Fruit fly (Drosophila melanogaster) whole organism, embryonic: ENCODE measurements around the gene wam.
A peak's percentile ranks its signal among the peaks of the same experiment; 100 is the strongest.

Experiments
- CG10431 ChIP-seq: fragments of 200-800 bp; sonication (Bioruptor generic); optimal IDR thresholded peaks from 3 replicates; lab custom pipeline; 2018; ENCODE audit warnings: missing biosample characterization, mild to moderate bottlenecking, missing genetic modification characterization
- CG10959 ChIP-seq: fragments of 200-800 bp; sonication (Bioruptor generic); IDR thresholded peaks from 2 replicates; pipeline ENCODE4 v1.3.6; 2022; ENCODE audit warnings: missing biosample characterization, missing genetic modification characterization
- CG12236 ChIP-seq: fragments of 200-800 bp; sonication (Bioruptor generic); optimal IDR thresholded peaks from 2 replicates; lab custom pipeline; 2016; ENCODE audit warnings: missing biosample characterization, missing genetic modification characterization
- CG13287 ChIP-seq: fragments of 200-800 bp; sonication (Bioruptor generic); IDR thresholded peaks from 2 replicates; pipeline ENCODE4 v1.3.6; 2022; ENCODE audit warnings: missing biosample characterization, missing genetic modification characterization; ENCODE audit not compliant: partially characterized antibody
- CG17186 ChIP-seq: fragments of 200-800 bp; sonication (Bioruptor generic); optimal IDR thresholded peaks from 3 replicates; lab custom pipeline; 2017; ENCODE audit warnings: missing biosample characterization, missing genetic modification reagents, missing genetic modification characterization
- CG17359 ChIP-seq: fragments of 200-800 bp; sonication (Bioruptor generic); optimal IDR thresholded peaks from 3 replicates; lab custom pipeline; 2018; ENCODE audit warnings: missing biosample characterization, mild to moderate bottlenecking, missing genetic modification characterization, moderate library complexity
- CG17385 ChIP-seq: fragments of 200-800 bp; sonication (Bioruptor generic); optimal IDR thresholded peaks from 3 replicates; lab custom pipeline; 2018; ENCODE audit warnings: missing biosample characterization, mild to moderate bottlenecking, missing genetic modification characterization
- CG18619 ChIP-seq: fragments of 200-800 bp; sonication (Bioruptor generic); optimal IDR thresholded peaks from 3 replicates; lab custom pipeline; 2017; ENCODE audit warnings: missing biosample characterization, mild to moderate bottlenecking, missing genetic modification characterization
- CG2712 ChIP-seq: fragments of 200-800 bp; optimal IDR thresholded peaks from 3 replicates; lab custom pipeline; 2019; ENCODE audit warnings: missing biosample characterization, mild to moderate bottlenecking, missing genetic modification characterization, moderate library complexity
- CG33557 ChIP-seq: fragments of 200-800 bp; sonication (Bioruptor generic); optimal IDR thresholded peaks from 2 replicates; lab custom pipeline; 2019; ENCODE audit warnings: missing biosample characterization, mild to moderate bottlenecking, missing genetic modification characterization, moderate library complexity
- CG4328 ChIP-seq: fragments of 200-800 bp; sonication (Bioruptor generic); optimal IDR thresholded peaks from 3 replicates; lab custom pipeline; 2017; ENCODE audit warnings: missing biosample characterization, missing genetic modification reagents, missing genetic modification characterization
- CG4404 ChIP-seq: fragments of 200-800 bp; sonication (Bioruptor generic); IDR thresholded peaks from 2 replicates; pipeline ENCODE4 v1.3.6; 2022; ENCODE audit warnings: missing biosample characterization, missing genetic modification characterization
- CG8359 ChIP-seq: fragments of 200-800 bp; sonication (Bioruptor generic); optimal IDR thresholded peaks from 2 replicates; lab custom pipeline; 2017; ENCODE audit warnings: missing biosample characterization, mild to moderate bottlenecking, missing genetic modification characterization, borderline replicate concordance
- Camta ChIP-seq: fragments of 200-800 bp; sonication (Bioruptor generic); optimal IDR thresholded peaks from 2 replicates; lab custom pipeline; 2016; ENCODE audit warnings: missing biosample characterization, missing genetic modification characterization
- Chrac-16 ChIP-seq: fragments of 200-800 bp; sonication (Bioruptor generic); optimal IDR thresholded peaks from 3 replicates; lab custom pipeline; 2016; ENCODE audit warnings: missing biosample characterization, missing genetic modification characterization
- GATAe ChIP-seq: fragments of 200-800 bp; sonication (Bioruptor generic); conservative IDR thresholded peaks from 2 replicates; pipeline ENCODE4 v1.3.6; 2022; ENCODE audit warnings: missing biosample characterization, missing genetic modification characterization
- Gug ChIP-seq: fragments of 200-800 bp; sonication (Bioruptor generic); IDR thresholded peaks from 4 replicates; pipeline ENCODE4 v1.3.6; 2022; ENCODE audit warnings: missing biosample characterization, missing genetic modification characterization
- H2.0 ChIP-seq: fragments of 200-800 bp; sonication (Bioruptor generic); IDR thresholded peaks from 2 replicates; pipeline ENCODE4 v1.3.6; 2022; ENCODE audit warnings: missing biosample characterization, missing genetic modification characterization
- HLH4C ChIP-seq: fragments of 200-800 bp; sonication (Bioruptor generic); IDR thresholded peaks from 3 replicates; pipeline ENCODE4 v1.3.6; 2022; ENCODE audit warnings: missing biosample characterization, missing genetic modification characterization; ENCODE audit not compliant: partially characterized antibody
- HmgZ ChIP-seq: fragments of 200-800 bp; sonication (Bioruptor generic); optimal IDR thresholded peaks from 2 replicates; lab custom pipeline; 2018; ENCODE audit warnings: missing biosample characterization, mild to moderate bottlenecking, missing genetic modification characterization
- Hr39 ChIP-seq: fragments of >200 bp; optimal IDR thresholded peaks from 2 replicates; lab custom pipeline; 2017
- Jarid2 ChIP-seq: fragments of 200-800 bp; sonication (Bioruptor generic); optimal IDR thresholded peaks from 3 replicates; lab custom pipeline; 2017; ENCODE audit warnings: mild to moderate bottlenecking, missing biosample characterization, missing genetic modification reagents, missing genetic modification characterization
- Lhr ChIP-seq: fragments of 200-800 bp; sonication (Bioruptor generic); optimal IDR thresholded peaks from 3 replicates; lab custom pipeline; 2017; ENCODE audit warnings: mild to moderate bottlenecking, missing biosample characterization, missing genetic modification reagents, missing genetic modification characterization
- Mad ChIP-seq: fragments of 200-800 bp; sonication (Bioruptor generic); optimal IDR thresholded peaks from 2 replicates; lab custom pipeline; 2016; ENCODE audit warnings: missing biosample characterization, missing genetic modification characterization
- Mrtf ChIP-seq: fragments of 200-800 bp; sonication (Bioruptor generic); IDR thresholded peaks from 3 replicates; pipeline ENCODE4 v1.3.6; 2022; ENCODE audit warnings: missing biosample characterization, missing genetic modification characterization
- Ptx1 ChIP-seq: fragments of 200-800 bp; sonication (Bioruptor generic); IDR thresholded peaks from 2 replicates; pipeline ENCODE4 v1.3.6; 2022; ENCODE audit warnings: missing biosample characterization, missing genetic modification characterization
- Ravus ChIP-seq: fragments of 200-800 bp; sonication (Bioruptor generic); IDR thresholded peaks from 2 replicates; pipeline ENCODE4 v1.3.6; 2022; ENCODE audit warnings: missing biosample characterization, missing genetic modification characterization
- Sox100B ChIP-seq: fragments of 200-800 bp; sonication (Bioruptor generic); optimal IDR thresholded peaks from 3 replicates; lab custom pipeline; 2018; ENCODE audit warnings: missing biosample characterization, mild to moderate bottlenecking, missing genetic modification characterization
- Sox102F ChIP-seq: fragments of 200-800 bp; sonication (Bioruptor generic); optimal IDR thresholded peaks from 2 replicates; lab custom pipeline; 2018; ENCODE audit warnings: missing biosample characterization, mild to moderate bottlenecking, missing genetic modification characterization, moderate library complexity
- btn ChIP-seq: fragments of 200-800 bp; sonication (Bioruptor generic); optimal IDR thresholded peaks from 2 replicates; lab custom pipeline; 2016; ENCODE audit warnings: missing biosample characterization, missing genetic modification characterization
- croc ChIP-seq: fragments of 200-800 bp; sonication (Bioruptor generic); conservative IDR thresholded peaks from 3 replicates; pipeline ENCODE4 v1.3.6; 2022; ENCODE audit warnings: missing biosample characterization, missing genetic modification characterization
- danr ChIP-seq: fragments of 200-800 bp; sonication (Bioruptor generic); IDR thresholded peaks from 2 replicates; pipeline ENCODE4 v1.3.6; 2022; ENCODE audit warnings: missing biosample characterization, missing genetic modification characterization
- dimm ChIP-seq: fragments of 200-800 bp; sonication (Bioruptor generic); IDR thresholded peaks from 2 replicates; pipeline ENCODE4 v1.3.6; 2022; ENCODE audit warnings: missing biosample characterization, missing genetic modification characterization
- dm ChIP-seq: fragments of 200-800 bp; sonication (Bioruptor generic); optimal IDR thresholded peaks from 3 replicates; lab custom pipeline; 2016; ENCODE audit warnings: missing biosample characterization, missing genetic modification characterization
- dmrt11E ChIP-seq: fragments of 200-800 bp; sonication (Bioruptor generic); optimal IDR thresholded peaks from 3 replicates; lab custom pipeline; 2018; ENCODE audit warnings: missing biosample characterization, mild to moderate bottlenecking, missing genetic modification characterization, moderate library complexity
- dmrt99B ChIP-seq: fragments of 200-800 bp; sonication (Bioruptor generic); optimal IDR thresholded peaks from 2 replicates; lab custom pipeline; 2018; ENCODE audit warnings: missing biosample characterization, mild to moderate bottlenecking, missing genetic modification characterization, moderate library complexity
- dpn ChIP-seq, 2 experiments: fragments of 200-800 bp; sonication (Bioruptor generic); optimal IDR thresholded peaks; 3 replicates each; lab custom pipeline; 2016; ENCODE audit warnings: missing biosample characterization in 2 of 2, missing genetic modification characterization in 2 of 2
- dysf ChIP-seq: fragments of 200-800 bp; sonication (Bioruptor generic); IDR thresholded peaks from 3 replicates; pipeline ENCODE4 v1.3.6; 2022; ENCODE audit warnings: missing biosample characterization, missing genetic modification characterization
- grau ChIP-seq: fragments of 200-800 bp; optimal IDR thresholded peaks from 3 replicates; lab custom pipeline; 2019; ENCODE audit warnings: missing biosample characterization, mild to moderate bottlenecking, missing genetic modification characterization, moderate library complexity
- klu ChIP-seq: fragments of 200-800 bp; sonication (Bioruptor generic); IDR thresholded peaks from 2 replicates; pipeline ENCODE4 v1.3.6; 2022; ENCODE audit warnings: missing biosample characterization, missing genetic modification characterization
- knrl ChIP-seq: fragments of 200-800 bp; sonication (Bioruptor generic); IDR thresholded peaks from 3 replicates; pipeline ENCODE4 v1.3.6; 2022; ENCODE audit warnings: missing biosample characterization, missing genetic modification characterization; ENCODE audit not compliant: partially characterized antibody
- lab ChIP-seq: fragments of 200-800 bp; sonication (Bioruptor generic); optimal IDR thresholded peaks from 3 replicates; lab custom pipeline; 2017; ENCODE audit warnings: missing biosample characterization, missing genetic modification characterization, mild to moderate bottlenecking, moderate library complexity, missing genetic modification reagents
- lola ChIP-seq, 3 experiments: fragments of >200 bp in 2 of 3; fragments of 200-800 bp in 1 of 3; sonication (Bioruptor generic) in 1 of 3; optimal IDR thresholded peaks; 2 replicates each; lab custom pipeline; 2017 to 2019; ENCODE audit warnings: missing biosample characterization in 3 of 3, missing genetic modification characterization in 3 of 3, mild to moderate bottlenecking in 1 of 3, moderate library complexity in 1 of 3
- luna ChIP-seq: fragments of 200-800 bp; sonication (Bioruptor generic); optimal IDR thresholded peaks from 2 replicates; lab custom pipeline; 2016; ENCODE audit warnings: missing biosample characterization, missing genetic modification characterization
- pan ChIP-seq, 4 experiments: fragments of >200 bp in 3 of 4; fragments of 200-800 bp in 1 of 4; sonication (Bioruptor generic) in 1 of 4; optimal IDR thresholded peaks in 3 of 4; IDR thresholded peaks in 1 of 4; 2 replicates each; pipeline versions ENCODE4 v1.3.6 to Lab custom; 2017 to 2022; ENCODE audit warnings: missing biosample characterization in 2 of 4, missing genetic modification characterization in 2 of 4, mixed read lengths in 1 of 4
- sc ChIP-seq, 3 experiments: fragments of >200 bp in 2 of 3; fragments of 200-800 bp in 1 of 3; sonication (Bioruptor generic) in 1 of 3; optimal IDR thresholded peaks; 2 replicates in 2 of 3; 3 replicates in 1 of 3; lab custom pipeline; 2017; ENCODE audit warnings: mild to moderate bottlenecking in 1 of 3, missing biosample characterization in 1 of 3, missing genetic modification characterization in 1 of 3, missing genetic modification reagents in 1 of 3
- sens ChIP-seq: fragments of 200-800 bp; sonication (Bioruptor generic); peaks from one replicate; lab custom pipeline; 2016; ENCODE audit warnings: missing biosample characterization, missing genetic modification characterization
- ssp ChIP-seq: fragments of 200-800 bp; sonication (Bioruptor generic); IDR thresholded peaks from 2 replicates; pipeline ENCODE4 v1.3.6; 2022; ENCODE audit warnings: missing biosample characterization, missing genetic modification characterization
- ttk ChIP-seq: fragments of 200-800 bp; sonication (Bioruptor generic); IDR thresholded peaks from 2 replicates; pipeline ENCODE4 v2.1.2; 2022; ENCODE audit warnings: missing biosample characterization, missing genetic modification characterization

The wam gene

DNA sequence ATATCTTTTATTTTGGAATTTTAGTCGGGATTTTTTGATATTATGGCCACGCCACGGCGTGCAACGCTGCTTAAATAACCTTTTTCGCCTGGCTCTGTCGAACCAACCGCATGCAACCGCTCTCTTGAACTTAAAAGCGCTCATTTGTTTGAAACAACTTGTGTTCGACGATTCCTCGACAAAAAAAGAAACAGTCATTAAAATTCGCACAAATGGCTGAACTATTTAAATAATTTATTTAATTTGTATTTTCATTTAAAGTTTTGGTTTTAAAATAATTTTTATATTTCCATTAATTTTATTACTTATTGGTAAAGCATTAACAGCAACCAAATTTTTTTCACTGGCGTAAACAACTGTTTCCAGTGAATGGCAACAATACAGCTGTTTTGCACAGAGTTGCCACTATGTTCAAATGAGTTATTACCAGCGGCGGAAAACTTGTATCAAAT lies 7.0 kb downstream of the wam start, which contains the start of the genes orb and Cdc16 (continued):
- TF ChIP-seq dm (GFP tag; lab: Kevin White, UChicago) (peak; percentile 24), CG17186 (GFP tag; lab: Kevin White, UChicago) (peak; percentile 27), Camta (GFP tag; lab: Kevin White, UChicago) (peak; percentile 66), ssp (GFP tag; lab: Robert Waterston, UW) (peak; percentile 79), dysf (GFP tag; lab: Robert Waterston, UW) (peak; percentile 93), CG10431 (GFP tag; lab: Kevin White, UChicago) (peak; percentile 60), klu (GFP tag; lab: Robert Waterston, UW) (peak; percentile 76), Mad (GFP tag; lab: Kevin White, UChicago) (peak; percentile 78), btn (GFP tag; lab: Kevin White, UChicago) (no peak), Jarid2 (peak; percentile 51), sc (optimal IDR thresholded peaks at IDR 0.05; lab: Kevin White, UChicago) (no peak), sc (GFP tag; optimal IDR thresholded peaks at IDR 0.05; lab: Kevin White, UChicago) (peak; percentile 67), CG18619 (peak; percentile 81), Lhr (GFP tag; lab: Kevin White, UChicago) (peak; percentile 74), dpn (GFP tag; optimal IDR thresholded peaks at IDR 0.05; lab: Kevin White, UChicago) (peak; percentile 81 to 95), Ptx1 (GFP tag; lab: Robert Waterston, UW) (peak; percentile 95), CG33557 (GFP tag; lab: Kevin White, UChicago) (peak; percentile 75), CG10959 (GFP tag; lab: Robert Waterston, UW) (peak; percentile 79), danr (GFP tag; lab: Robert Waterston, UW) (peak; percentile 60; the same call in 1 of the 2 replicates), GATAe (no peak; the same call in 1 of the 2 replicates), HLH4C (GFP tag; lab: Robert Waterston, UW) (no peak), HmgZ (tag; lab: Kevin White, UChicago) (peak; percentile 91), CG13287 (GFP tag; lab: Robert Waterston, UW) (peak; percentile 60; the same call in 1 of the 2 replicates), lab (GFP tag; lab: Kevin White, UChicago) (peak; percentile 95), CG4404 (GFP tag; lab: Robert Waterston, UW) (peak; percentile 67), grau (tag; lab: Kevin White, UChicago) (peak; percentile 91), dimm (peak; percentile 71), Gug (peak; percentile 90), croc (GFP tag; lab: Robert Waterston, UW) (peak; percentile 64), Mrtf (peak; percentile 80), CG12236 (GFP tag; lab: Kevin White, UChicago) (peak; percentile 36), Sox102F (GFP tag; lab: Kevin White, UChicago) (peak; percentile 95), CG2712 (tag; lab: Kevin White, UChicago) (peak; percentile 94), knrl (GFP tag; lab: Robert Waterston, UW) (no peak), CG4328 (peak; percentile 71), dmrt11E (tag; lab: Kevin White, UChicago) (peak; percentile 89), CG17385 (peak; percentile 85), Hr39 (lab: Kevin White, UChicago) (no peak), Sox100B (peak; percentile 85), dmrt99B (tag; lab: Kevin White, UChicago) (peak; percentile 91), lola (GFP tag; optimal IDR thresholded peaks at IDR 0.05; lab: Kevin White, UChicago) (peak in 1 of 3 experiments; percentile 82), CG8359 (peak; percentile 43), CG17359 (tag; lab: Kevin White, UChicago) (peak; percentile 94), sens (peak; percentile 96), Ravus (peak; percentile 75), luna (GFP tag; lab: Kevin White, UChicago) (peak; percentile 12), H2.0 (peak; percentile 94), Chrac-16 (GFP tag; lab: Kevin White, UChicago) (peak; percentile 91), ttk (GFP tag; lab: Robert Waterston, UW) (peak; percentile 92), pan (optimal IDR thresholded peaks at IDR 0.05; lab: Kevin White, UChicago) (no peak), pan (GFP tag; optimal IDR thresholded peaks at IDR 0.05 in 1 of 2, IDR thresholded peaks at IDR 0.05 in 1 of 2) (peak in 1 of 2 experiments; percentile 96)
